Worm (Caenorhabditis elegans) whole organism, young adult: ENCODE results near the gene lin-52.
A peak's percentile ranks its signal among the peaks of the same experiment; 100 is the strongest.

Source experiments
- B0261.1 ChIP-seq: sonication (generic microtip); optimal IDR thresholded peaks from 2 replicates; lab custom pipeline; 2016; ENCODE audit warnings: mild to moderate bottlenecking, missing genetic modification characterization, moderate library complexity, missing compliant biosample characterization
- C17E4.6 ChIP-seq: fragments of 200-800 bp; sonication (Bioruptor generic); IDR thresholded peaks from 2 replicates; pipeline ENCODE4 v1.3.6; 2022; ENCODE audit warnings: missing genetic modification reagents, missing genetic modification characterization, missing compliant biosample characterization
- F22D6.2 ChIP-seq: sonication (generic microtip); optimal IDR thresholded peaks from 2 replicates; lab custom pipeline; 2016; ENCODE audit warnings: mild to moderate bottlenecking, missing genetic modification characterization, missing compliant biosample characterization
- F33H1.4 ChIP-seq: fragments of 200-800 bp; sonication (Bioruptor generic); IDR thresholded peaks from 2 replicates; pipeline ENCODE4 v1.3.6; 2022; ENCODE audit warnings: missing genetic modification reagents, missing genetic modification characterization, missing compliant biosample characterization
- F37B4.10 ChIP-seq: fragments of 200-800 bp; sonication (Bioruptor generic); IDR thresholded peaks from 2 replicates; pipeline ENCODE4 v1.3.6; 2022; ENCODE audit warnings: missing genetic modification characterization, missing compliant biosample characterization
- F57C9.4 ChIP-seq: sonication (generic microtip); optimal IDR thresholded peaks from 2 replicates; lab custom pipeline; 2017; ENCODE audit warnings: mild to moderate bottlenecking, missing genetic modification characterization, missing compliant biosample characterization
- K11D2.4 ChIP-seq: fragments of 200-800 bp; sonication (Bioruptor generic); IDR thresholded peaks from 2 replicates; pipeline ENCODE4 v1.3.6; 2022; ENCODE audit warnings: missing genetic modification reagents, missing genetic modification characterization, missing compliant biosample characterization
- T26A5.8 ChIP-seq: sonication (generic microtip); optimal IDR thresholded peaks from 2 replicates; lab custom pipeline; 2016; ENCODE audit warnings: missing genetic modification characterization, missing compliant biosample characterization
- Y79H2A.3 ChIP-seq: fragments of 200-800 bp; sonication (Bioruptor generic); conservative IDR thresholded peaks from 2 replicates; pipeline ENCODE4 v1.3.6; 2022; ENCODE audit warnings: missing genetic modification reagents, missing genetic modification characterization, missing compliant biosample characterization
- Y95B8A.8 ChIP-seq: fragments of 200-800 bp; sonication (Bioruptor generic); IDR thresholded peaks from 2 replicates; pipeline ENCODE4 v1.3.6; 2022; ENCODE audit warnings: missing genetic modification reagents, missing genetic modification characterization, missing compliant biosample characterization
- akir-1 ChIP-seq: fragments of 200-800 bp; sonication (Bioruptor generic); optimal IDR thresholded peaks from 2 replicates; lab custom pipeline; 2018; ENCODE audit warnings: mild to moderate bottlenecking, missing genetic modification characterization, moderate library complexity, missing compliant biosample characterization
- ama-1 ChIP-seq, 3 experiments: fragments of 150-350 bp in 1 of 3; sonication (generic microtip) in 2 of 3; optimal IDR thresholded peaks; 2 replicates each; lab custom pipeline; 2014 to 2018; ENCODE audit warnings: missing biosample characterization in 2 of 3, missing genetic modification characterization in 2 of 3, missing genetic modification reagents in 2 of 3
- atf-7 ChIP-seq: sonication (generic microtip); optimal IDR thresholded peaks from 2 replicates; lab custom pipeline; 2017; ENCODE audit warnings: mild to moderate bottlenecking, missing genetic modification characterization, missing compliant biosample characterization
- attf-5 ChIP-seq: fragments of 200-800 bp; sonication (Bioruptor generic); optimal IDR thresholded peaks from 2 replicates; lab custom pipeline; 2018; ENCODE audit warnings: mild to moderate bottlenecking, missing genetic modification characterization, missing compliant biosample characterization
- chd-7 ChIP-seq: sonication (generic microtip); optimal IDR thresholded peaks from 2 replicates; lab custom pipeline; 2016; ENCODE audit warnings: mild to moderate bottlenecking, missing genetic modification characterization, moderate library complexity, missing compliant biosample characterization
- dpl-1 ChIP-seq: fragments of 150-350 bp; optimal IDR thresholded peaks from 2 replicates; lab custom pipeline; 2014; ENCODE audit warnings: missing biosample characterization, missing genetic modification reagents, missing genetic modification characterization
- egl-44 ChIP-seq: fragments of 200-800 bp; sonication (Bioruptor generic); IDR thresholded peaks from 2 replicates; pipeline ENCODE4 v1.3.6; 2022; ENCODE audit warnings: missing genetic modification reagents, missing genetic modification characterization, missing compliant biosample characterization
- ekl-4 ChIP-seq: fragments of 200-800 bp; sonication (Bioruptor generic); IDR thresholded peaks from 2 replicates; pipeline ENCODE4 v1.3.6; 2022; ENCODE audit warnings: missing genetic modification reagents, missing genetic modification characterization, missing compliant biosample characterization
- hmg-20 ChIP-seq: fragments of 200-800 bp; sonication (Bioruptor generic); IDR thresholded peaks from 2 replicates; pipeline ENCODE4 v1.3.6; 2022; ENCODE audit warnings: missing genetic modification reagents, missing genetic modification characterization, missing compliant biosample characterization
- let-526 ChIP-seq: fragments of 200-800 bp; sonication (Bioruptor generic); IDR thresholded peaks from 2 replicates; pipeline ENCODE4 v1.3.6; 2022; ENCODE audit warnings: missing genetic modification reagents, missing genetic modification characterization, missing compliant biosample characterization
- lin-54 ChIP-seq: fragments of 200-800 bp; sonication (Bioruptor generic); optimal IDR thresholded peaks from 2 replicates; lab custom pipeline; 2018; ENCODE audit warnings: mild to moderate bottlenecking, missing genetic modification characterization, missing compliant biosample characterization
- lsl-1 ChIP-seq: fragments of 200-800 bp; sonication (Bioruptor generic); optimal IDR thresholded peaks from 2 replicates; lab custom pipeline; 2018; ENCODE audit warnings: mild to moderate bottlenecking, missing genetic modification characterization, moderate library complexity, missing compliant biosample characterization
- madf-6 ChIP-seq: fragments of 200-800 bp; sonication (Bioruptor generic); IDR thresholded peaks from 2 replicates; pipeline ENCODE4 v1.3.6; 2022; ENCODE audit warnings: missing genetic modification reagents, missing genetic modification characterization, missing compliant biosample characterization
- mes-4 ChIP-seq: sonication (generic microtip); optimal IDR thresholded peaks from 2 replicates; lab custom pipeline; 2016; ENCODE audit warnings: missing genotype, missing genetic modification characterization, missing compliant biosample characterization
- mxl-1 ChIP-seq: sonication (generic microtip); optimal IDR thresholded peaks from 2 replicates; lab custom pipeline; 2016; ENCODE audit warnings: missing genetic modification characterization, missing compliant biosample characterization
- nfya-2 ChIP-seq: fragments of 200-800 bp; sonication (Bioruptor generic); IDR thresholded peaks from 2 replicates; pipeline ENCODE4 v1.3.6; 2022; ENCODE audit warnings: missing genetic modification reagents, missing genetic modification characterization, missing compliant biosample characterization
- nfyb-1 ChIP-seq: fragments of 200-800 bp; sonication (Bioruptor generic); IDR thresholded peaks from 2 replicates; pipeline ENCODE4 v1.3.6; 2022; ENCODE audit warnings: missing genetic modification reagents, missing genetic modification characterization, missing compliant biosample characterization
- pha-4 ChIP-seq: fragments of 150-350 bp; sonication (generic microtip); optimal IDR thresholded peaks from 2 replicates; lab custom pipeline; 2014; ENCODE audit warnings: missing biosample characterization, missing genetic modification reagents, missing genetic modification characterization
- rcor-1 ChIP-seq: fragments of 200-800 bp; sonication (Bioruptor generic); IDR thresholded peaks from 2 replicates; pipeline ENCODE4 v1.3.6; 2022; ENCODE audit warnings: missing genetic modification reagents, missing genetic modification characterization, missing compliant biosample characterization
- rpc-1 ChIP-seq, 2 experiments: fragments of 150-350 bp in 1 of 2; sonication (generic microtip) in 1 of 2; optimal IDR thresholded peaks; 2 replicates each; lab custom pipeline; 2014 to 2018; ENCODE audit warnings: missing biosample characterization in 1 of 2, missing genetic modification characterization in 1 of 2, missing genetic modification reagents in 1 of 2, missing genotype in 1 of 2
- sdz-38 ChIP-seq: sonication (generic microtip); optimal IDR thresholded peaks from 2 replicates; lab custom pipeline; 2016; ENCODE audit warnings: missing genotype, missing genetic modification characterization, missing compliant biosample characterization
- snpc-1.3 ChIP-seq: sonication (generic microtip); optimal IDR thresholded peaks from 2 replicates; lab custom pipeline; 2017; ENCODE audit warnings: missing genetic modification characterization, mild to moderate bottlenecking, missing compliant biosample characterization, antibody characterized with exemption, moderate library complexity, missing genotype, missing genetic modification reagents; ENCODE audit not compliant: insufficient read depth
- unc-130 ChIP-seq: sonication (generic microtip); optimal IDR thresholded peaks from 2 replicates; lab custom pipeline; 2016; ENCODE audit warnings: missing genetic modification reagents, missing genetic modification characterization, missing compliant biosample characterization
- ztf-18 ChIP-seq: sonication (generic microtip); optimal IDR thresholded peaks from 2 replicates; lab custom pipeline; 2016; ENCODE audit warnings: missing genotype, mild to moderate bottlenecking, missing genetic modification characterization, missing compliant biosample characterization
- ztf-22 ChIP-seq: fragments of 200-800 bp; sonication (Bioruptor generic); optimal IDR thresholded peaks from 2 replicates; lab custom pipeline; 2018; ENCODE audit warnings: mild to moderate bottlenecking, missing genetic modification characterization, moderate library complexity, missing compliant biosample characterization
- ztf-25 ChIP-seq: fragments of 200-800 bp; sonication (Bioruptor generic); IDR thresholded peaks from 2 replicates; pipeline ENCODE4 v1.3.6; 2022; ENCODE audit warnings: missing genetic modification reagents, missing genetic modification characterization, missing compliant biosample characterization
- ztf-28 ChIP-seq: fragments of 200-800 bp; sonication (Bioruptor generic); IDR thresholded peaks from 2 replicates; pipeline ENCODE4 v1.3.6; 2022; ENCODE audit warnings: missing genetic modification reagents, missing genetic modification characterization, missing compliant biosample characterization

Gene lin-52

ce11 chrIII:9867780-9868503 is 43.4 kb upstream of the lin-52 start, which contains the start of gene dhhc-4 (continued):
- TF ChIP-seq F37B4.10 (GFP tag; lab: Robert Waterston, UW) (no peak), unc-130 (GFP tag; lab: Kevin White, UChicago) (peak; percentile 83)

ce11 chrIII:9867352-9867751 is 42.8 kb upstream of the lin-52 start:
- no peak for TF ChIP-seq Y79H2A.3 (GFP tag; lab: Robert Waterston, UW)
- TF ChIP-seq mxl-1 (tag; lab: Kevin White, UChicago) = no peak
- no peak for TF ChIP-seq pha-4 (tag; lab: Kevin White, UChicago)
- no peak for TF ChIP-seq dpl-1 (GFP tag; lab: Kevin White, UChicago)
- no peak for TF ChIP-seq chd-7 (tag; lab: Kevin White, UChicago)
- TF ChIP-seq rcor-1 (GFP tag; lab: Robert Waterston, UW) = no peak
- no peak for TF ChIP-seq snpc-1.3 (tag; lab: Kevin White, UChicago)

DNA sequence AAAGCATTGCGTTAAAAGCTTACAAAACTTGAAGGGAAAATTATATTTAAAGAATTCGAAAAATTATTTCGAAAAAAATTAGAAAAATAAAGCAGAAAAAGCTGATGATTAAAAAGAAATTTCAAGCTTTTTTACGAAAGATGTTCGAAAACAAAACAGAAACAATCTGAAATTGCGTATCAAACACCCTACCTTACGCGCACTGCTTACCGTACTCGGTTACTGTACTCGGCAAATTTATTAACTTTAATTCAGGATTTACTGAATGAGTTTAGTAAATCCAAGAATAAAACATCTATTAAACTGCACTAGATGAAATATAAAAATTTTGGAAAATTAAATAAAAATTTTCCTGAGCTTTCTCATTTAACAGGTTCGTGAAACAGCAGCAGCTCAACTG is 37.9 kb upstream of the lin-52 start:
- TF ChIP-seq nfya-2 (GFP tag; lab: Robert Waterston, UW) (no peak), rcor-1 (GFP tag; lab: Robert Waterston, UW) (no peak), lsl-1 (GFP tag; lab: Kevin White, UChicago) (peak; percentile 83), K11D2.4 (GFP tag; lab: Robert Waterston, UW) (no peak), Y79H2A.3 (GFP tag; lab: Robert Waterston, UW) (no peak)

- TF ChIP-seq ekl-4 (peak; percentile 61), ama-1 (optimal IDR thresholded peaks at IDR 0.05; lab: Kevin White, UChicago) (no peak), ama-1 (GFP tag; optimal IDR thresholded peaks at IDR 0.05; lab: Kevin White, UChicago) (peak in 1 of 2 experiments; percentile 63), lin-54 (GFP tag; lab: Kevin White, UChicago) (peak; percentile 67), K11D2.4 (GFP tag; lab: Robert Waterston, UW) (no peak), T26A5.8 (tag; lab: Kevin White, UChicago) (no peak), hmg-20 (GFP tag; lab: Robert Waterston, UW) (peak; percentile 78; the same call in 1 of the 2 replicates), nfyb-1 (GFP tag; lab: Robert Waterston, UW) (peak; percentile 81), egl-44 (GFP tag; lab: Robert Waterston, UW) (peak; percentile 75; the same call in 1 of the 2 replicates), Y79H2A.3 (GFP tag; lab: Robert Waterston, UW) (no peak), ztf-25 (GFP tag; lab: Robert Waterston, UW) (peak; percentile 85), ztf-22 (GFP tag; lab: Kevin White, UChicago) (no peak), akir-1 (GFP tag; lab: Kevin White, UChicago) (no peak), F22D6.2 (tag; lab: Kevin White, UChicago) (no peak), snpc-1.3 (tag; lab: Kevin White, UChicago) (peak; percentile 53), ztf-18 (peak; percentile 60), F57C9.4 (no peak), B0261.1 (peak; percentile 94), mes-4 (tag; lab: Kevin White, UChicago) (peak; percentile 15), rcor-1 (GFP tag; lab: Robert Waterston, UW) (peak; percentile 81), Y95B8A.8 (GFP tag; lab: Robert Waterston, UW) (peak; percentile 81; the same call in 1 of the 2 replicates), mxl-1 (tag; lab: Kevin White, UChicago) (peak; percentile 43), F33H1.4 (GFP tag; lab: Robert Waterston, UW) (peak; percentile 34; the same call in 1 of the 2 replicates), rpc-1 (optimal IDR thresholded peaks at IDR 0.05; lab: Kevin White, UChicago) (peak; percentile 60), rpc-1 (tag; optimal IDR thresholded peaks at IDR 0.05; lab: Kevin White, UChicago) (peak; percentile 83), attf-5 (GFP tag; lab: Kevin White, UChicago) (peak; percentile 28), C17E4.6 (no peak), madf-6 (peak; percentile 62), let-526 (GFP tag; lab: Robert Waterston, UW) (peak; percentile 68; the same call in 1 of the 2 replicates), sdz-38 (tag; lab: Kevin White, UChicago) (no peak), lsl-1 (GFP tag; lab: Kevin White, UChicago) (peak; percentile 54), F37B4.10 (GFP tag; lab: Robert Waterston, UW) (no peak), atf-7 (peak; percentile 36), ztf-28 (no peak)
Observed at ce11 chrIII:9861470-9862342, 37.2 kb upstream of the lin-52 start.
